Worm (Caenorhabditis elegans): ENCODE measurements around the gene tbx-36.

ce11 chrIV:11950270-11950669 lies at the start of gene tbx-36:
- TF ChIP-seq pqm-1 (tag; optimal IDR thresholded peaks at IDR 0.05) (no peak), skn-1 (tag; optimal IDR thresholded peaks at IDR 0.05) (no peak), nhr-25 (tag; optimal IDR thresholded peaks at IDR 0.05) (no peak), zag-1 (tag; optimal IDR thresholded peaks at IDR 0.05) (no peak), nhr-12 (tag; optimal IDR thresholded peaks at IDR 0.05) (no peak), snpc-4 (tag; optimal IDR thresholded peaks at IDR 0.05) (no peak), elt-3 (tag; optimal IDR thresholded peaks at IDR 0.05) (no peak), ceh-28 (tag; optimal IDR thresholded peaks at IDR 0.05) (no peak), R02D3.7 (tag; optimal IDR thresholded peaks at IDR 0.05) (no peak), ztf-11 (tag; optimal IDR thresholded peaks at IDR 0.05) (no peak), mdl-1 (tag; optimal IDR thresholded peaks at IDR 0.05) (no peak), egl-5 (tag; optimal IDR thresholded peaks at IDR 0.05) (no peak), nhr-11 (tag; optimal IDR thresholded peaks at IDR 0.05) (no peak), fos-1 (tag; optimal IDR thresholded peaks at IDR 0.05) (no peak)

Measured in whole organism, L3 larva.